Worm (Caenorhabditis elegans): ENCODE results near the gene Y48G9A.6.

DNA sequence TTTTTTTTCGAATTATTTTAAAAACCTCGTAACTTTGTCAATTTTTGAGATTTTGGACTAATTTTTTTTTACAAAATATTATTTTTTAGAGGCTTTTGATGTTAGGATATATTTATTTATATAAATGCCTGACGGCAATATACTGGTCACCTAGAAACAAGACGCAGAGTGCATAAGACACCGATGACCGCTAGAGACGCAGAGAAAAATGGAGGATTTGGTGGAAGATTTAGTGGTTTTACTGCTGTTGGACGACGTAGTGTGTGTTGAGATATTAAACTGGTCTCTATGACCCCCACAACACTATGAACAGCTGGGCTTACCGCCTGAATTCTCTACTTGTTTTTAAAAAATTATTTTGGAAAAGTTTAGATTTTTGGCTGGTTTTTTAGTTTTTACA, 14.4 kb downstream of the Y48G9A.6 start:
- TF ChIP-seq pha-4 (GFP tag; IDR thresholded peaks at IDR 0.05) (no peak), pha-4 (tag; optimal IDR thresholded peaks at IDR 0.05) (no peak), lin-15B (tag; optimal IDR thresholded peaks at IDR 0.05) (no peak), ceh-82 (tag; optimal IDR thresholded peaks at IDR 0.05) (no peak), unc-130 (GFP tag; optimal IDR thresholded peaks at IDR 0.05) (no peak), ama-1 (optimal IDR thresholded peaks at IDR 0.05) (no peak), snpc-4 (tag; optimal IDR thresholded peaks at IDR 0.05) (no peak), nhr-6 (tag; optimal IDR thresholded peaks at IDR 0.05) (no peak), aha-1 (tag) (peak; percentile 47), R02D3.7 (tag; optimal IDR thresholded peaks at IDR 0.05) (no peak), hlh-11 (tag; optimal IDR thresholded peaks at IDR 0.05) (no peak)
